Fruit fly (Drosophila melanogaster): Measurements from ENCODE around the gene CG32017.
A peak's percentile ranks its signal among the peaks of the same experiment; 100 is the strongest.

- TF ChIP-seq zen2 (GFP tag; IDR thresholded peaks at IDR 0.05; ENCODE audit: partially characterized antibody) (no peak), CG3847 (GFP tag; IDR thresholded peaks at IDR 0.05) (no peak), Nf-YB (GFP tag; optimal IDR thresholded peaks at IDR 0.05) (peak; percentile 20), gem (tag; optimal IDR thresholded peaks at IDR 0.05) (peak; percentile 52), ftz-f1 (GFP tag; optimal IDR thresholded peaks at IDR 0.05) (no peak)
Measured at dm6 chr4:1093446-1093845, 68.5 kb downstream of the CG32017 start.
